Fruit fly (Drosophila melanogaster) Kc167 (cell line): Measurements from ENCODE around the gene CG17380.

Source experiments
- Myc ChIP-seq: fragments of >200 bp; optimal IDR thresholded peaks from 2 replicates; lab custom pipeline; 2017; ENCODE audit warnings: missing external identifiers
- Sin3A ChIP-seq: fragments of >200 bp; optimal IDR thresholded peaks from 2 replicates; lab custom pipeline; 2018; ENCODE audit warnings: missing external identifiers
- h ChIP-seq: fragments of >200 bp; optimal IDR thresholded peaks from 3 replicates; lab custom pipeline; 2018; ENCODE audit warnings: missing external identifiers
- insv ChIP-seq: fragments of >200 bp; optimal IDR thresholded peaks from 3 replicates; lab custom pipeline; 2018; ENCODE audit warnings: missing external identifiers
- psq ChIP-seq: fragments of >200 bp; optimal IDR thresholded peaks from 2 replicates; lab custom pipeline; 2017; ENCODE audit warnings: missing external identifiers
- ttk ChIP-seq: sonication (Bioruptor generic); optimal IDR thresholded peaks from 2 replicates; lab custom pipeline; 2017; ENCODE audit warnings: missing external identifiers

Gene CG17380

DNA sequence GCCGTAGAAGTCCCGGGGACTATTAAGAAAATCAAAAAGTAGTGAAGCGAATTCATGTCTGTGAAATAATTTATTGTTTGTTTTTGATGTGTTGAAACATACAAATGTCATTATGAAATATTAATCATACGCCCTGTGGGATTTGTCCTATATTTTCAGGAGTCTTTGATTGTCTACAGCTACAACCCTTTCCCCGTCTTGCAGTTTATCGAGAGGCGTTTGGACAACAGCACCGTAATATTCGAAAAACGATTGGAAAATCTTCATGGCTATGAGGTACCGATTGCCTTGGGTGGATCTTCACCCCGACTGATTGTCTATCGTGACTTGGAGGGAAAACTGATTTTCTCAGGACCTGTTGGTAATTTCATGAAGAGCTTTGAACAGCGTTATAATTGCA, at the start of gene CG17380:
Gene CG17380, minus strand, starts transcription at position 101 of the 400 bp plus-strand sequence.
- TF ChIP-seq insv (lab: Kevin White, UChicago) (no peak), ttk (lab: Kevin White, UChicago) (no peak), Myc (lab: Kevin White, UChicago) (no peak), h (no peak), Sin3A (lab: Kevin White, UChicago) (no peak), psq (lab: Kevin White, UChicago) (no peak)

DNA sequence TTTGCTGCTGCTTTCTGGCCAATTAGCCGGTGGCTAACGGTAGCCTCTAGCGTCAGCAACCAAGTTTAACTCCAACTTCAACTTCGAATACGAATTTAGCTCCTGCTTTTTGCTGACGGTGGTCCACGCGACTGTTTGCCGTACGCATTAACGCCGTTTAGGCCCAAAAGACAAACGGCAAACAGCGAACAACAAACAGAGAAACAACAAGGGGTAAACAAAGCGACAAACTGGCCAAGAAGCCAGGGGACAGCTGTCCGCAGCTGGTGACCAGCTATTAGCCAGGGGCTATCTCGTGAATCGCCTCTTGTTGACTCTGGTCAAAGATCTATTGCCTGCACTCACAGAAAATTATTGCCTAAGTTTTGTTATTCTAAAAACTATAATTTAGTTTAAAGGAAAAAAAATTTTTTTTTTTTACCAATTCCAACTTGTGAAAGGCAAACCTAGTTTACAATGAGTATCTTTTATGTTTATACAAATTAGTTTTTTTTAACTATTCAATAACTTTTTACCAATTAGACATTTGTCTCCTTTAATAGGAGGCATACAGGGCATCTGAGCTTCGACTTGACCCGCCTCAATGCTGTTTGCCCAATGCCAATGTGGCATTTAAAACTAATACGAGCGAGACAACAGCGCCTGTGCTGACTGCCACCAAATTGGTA, 41.9 kb upstream of the CG17380 start:
- TF ChIP-seq Myc (lab: Kevin White, UChicago) (no peak), ttk (lab: Kevin White, UChicago) (no peak), Sin3A (lab: Kevin White, UChicago) (no peak), psq (lab: Kevin White, UChicago) (no peak), insv (lab: Kevin White, UChicago) (no peak), h (no peak)

DNA sequence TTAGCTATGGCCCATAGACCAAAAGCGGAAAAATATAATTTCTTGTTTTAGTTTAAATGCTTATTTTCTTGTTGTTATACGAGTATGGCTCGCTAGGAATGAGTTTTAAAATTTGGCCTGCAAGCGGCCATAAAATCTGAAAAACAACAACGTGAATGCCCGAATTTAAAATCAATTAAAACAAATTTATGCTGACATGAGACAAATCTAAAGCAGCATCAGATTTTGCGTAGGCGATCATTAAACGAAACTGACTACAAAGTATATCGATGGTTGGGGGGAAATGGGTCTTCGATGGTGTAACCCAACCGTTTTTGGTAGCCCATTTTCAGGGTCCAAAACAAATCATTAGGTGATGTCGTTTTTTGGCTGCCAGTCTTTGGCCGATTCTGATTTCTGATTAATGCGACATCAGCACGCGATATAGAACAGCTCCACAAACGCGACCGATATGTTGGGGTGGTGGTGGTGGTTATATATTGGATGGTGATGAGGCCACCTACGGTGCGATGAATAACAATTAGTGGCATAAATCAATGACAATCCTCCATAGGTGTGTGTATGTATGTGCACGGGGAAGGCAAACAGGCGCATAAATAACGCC, 34.8 kb upstream of the CG17380 start:
- TF ChIP-seq Sin3A (lab: Kevin White, UChicago) (no peak), psq (lab: Kevin White, UChicago) (no peak), h (no peak), Myc (lab: Kevin White, UChicago) (no peak), insv (lab: Kevin White, UChicago) (no peak), ttk (lab: Kevin White, UChicago) (no peak)

DNA sequence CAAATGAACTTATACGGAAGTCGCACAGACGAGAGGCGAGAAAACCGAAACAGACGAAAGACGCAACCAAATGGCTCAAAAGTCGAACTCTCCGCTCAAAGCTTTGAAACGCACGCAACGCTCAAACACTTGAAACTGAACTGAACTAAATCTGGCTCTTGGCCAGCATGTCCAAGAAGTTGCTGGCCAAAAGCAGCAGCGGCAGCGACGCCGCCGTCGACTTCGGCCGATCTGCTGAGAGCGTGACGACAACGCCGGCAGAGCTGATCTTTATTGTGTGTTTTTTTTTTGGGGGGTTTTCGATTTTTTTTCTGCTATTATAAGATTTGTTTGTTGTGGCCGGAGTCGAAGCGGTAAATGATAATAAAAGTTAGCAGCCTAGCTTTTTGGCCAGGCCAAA, 27.8 kb upstream of the CG17380 start:
- TF ChIP-seq Sin3A (lab: Kevin White, UChicago) (no peak), Myc (lab: Kevin White, UChicago) (no peak), ttk (lab: Kevin White, UChicago) (no peak), h (no peak), psq (lab: Kevin White, UChicago) (no peak), insv (lab: Kevin White, UChicago) (no peak)

DNA sequence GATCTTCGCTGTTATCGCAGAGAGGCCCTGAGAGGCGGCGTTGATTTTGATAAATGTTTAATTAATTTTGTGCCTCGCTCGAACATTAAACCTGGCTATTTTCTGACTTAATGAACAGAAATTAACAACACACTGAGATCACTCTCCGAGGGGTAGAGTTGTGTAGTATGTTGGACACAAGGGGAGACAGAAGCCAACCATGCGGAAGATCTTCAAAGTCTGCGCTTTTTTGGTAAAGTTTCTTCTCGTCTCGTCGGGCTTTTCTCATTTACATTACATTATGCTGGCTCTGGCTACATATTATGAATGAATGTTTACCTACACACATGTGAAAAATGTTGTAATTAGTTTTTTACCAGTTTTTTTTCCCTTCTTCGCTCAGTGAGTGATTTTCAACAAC, 22.4 kb upstream of the CG17380 start, which contains the start of gene CG43694:
Gene CG43694, minus strand, starts transcription at position 101 of the 400 bp plus-strand sequence.
- TF ChIP-seq Myc (lab: Kevin White, UChicago) (no peak), Sin3A (lab: Kevin White, UChicago) (no peak)

DNA sequence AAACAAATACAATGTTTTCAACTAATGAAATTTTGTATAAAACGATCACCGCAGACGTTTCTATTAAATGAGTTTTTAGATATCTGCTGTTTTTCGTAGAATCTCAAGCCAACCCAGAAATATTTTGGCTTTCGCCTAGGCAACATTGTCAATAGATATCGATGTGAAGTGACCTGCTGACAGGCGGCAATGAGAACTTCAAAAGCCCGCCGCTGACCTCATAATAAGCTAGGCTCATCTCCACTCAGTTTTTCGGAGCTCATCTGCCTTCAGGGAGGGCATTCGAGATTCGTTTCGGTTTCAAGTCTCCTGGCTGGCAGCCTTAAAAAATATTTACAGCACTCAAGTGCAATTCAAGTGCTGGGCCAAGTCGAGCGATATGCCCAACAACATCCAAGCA, 21.6 kb upstream of the CG17380 start:
- TF ChIP-seq Sin3A (lab: Kevin White, UChicago) = no peak

DNA sequence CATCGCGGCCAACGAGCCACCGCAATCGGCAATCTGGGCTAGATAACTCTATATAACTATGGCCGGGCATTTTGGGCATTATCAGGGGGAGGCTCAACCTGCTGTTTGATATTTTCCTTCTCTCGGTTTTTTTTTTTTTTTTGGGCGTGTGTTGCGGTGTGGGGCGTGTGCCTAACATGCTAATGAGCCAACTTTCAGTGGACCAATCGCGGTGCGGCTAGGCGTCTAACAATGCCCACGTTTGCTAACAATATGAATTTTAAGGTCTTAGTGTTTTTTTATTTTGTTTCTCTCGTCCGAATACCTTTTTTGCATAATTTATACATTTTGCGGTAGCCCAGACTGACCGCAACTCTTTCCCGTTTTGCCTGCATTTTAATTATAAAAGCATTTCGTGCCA, 18.4 kb upstream of the CG17380 start:
- no peak for TF ChIP-seq h

DNA sequence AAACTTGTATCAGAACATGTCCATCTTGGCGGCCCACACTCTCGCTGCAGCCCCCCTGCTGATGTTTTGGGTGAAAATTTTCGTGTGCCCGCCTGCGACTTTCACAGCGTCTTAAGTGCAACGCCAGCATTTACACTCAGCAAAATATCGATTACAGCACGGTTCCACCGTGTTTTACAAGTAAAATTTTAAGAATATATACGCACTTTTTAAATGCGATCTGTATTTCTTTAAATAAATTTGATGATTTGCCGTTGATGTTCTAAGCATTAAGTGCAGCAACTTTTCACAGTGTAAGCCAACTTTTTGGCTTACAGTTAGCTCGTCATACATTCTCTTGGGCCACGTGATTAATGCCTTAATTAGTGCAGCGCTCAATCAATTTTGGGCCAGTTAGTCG, 14.1 kb upstream of the CG17380 start:
- TF ChIP-seq ttk (lab: Kevin White, UChicago) (no peak), Sin3A (lab: Kevin White, UChicago) (no peak), h (no peak), Myc (lab: Kevin White, UChicago) (no peak), insv (lab: Kevin White, UChicago) (no peak), psq (lab: Kevin White, UChicago) (no peak)

DNA sequence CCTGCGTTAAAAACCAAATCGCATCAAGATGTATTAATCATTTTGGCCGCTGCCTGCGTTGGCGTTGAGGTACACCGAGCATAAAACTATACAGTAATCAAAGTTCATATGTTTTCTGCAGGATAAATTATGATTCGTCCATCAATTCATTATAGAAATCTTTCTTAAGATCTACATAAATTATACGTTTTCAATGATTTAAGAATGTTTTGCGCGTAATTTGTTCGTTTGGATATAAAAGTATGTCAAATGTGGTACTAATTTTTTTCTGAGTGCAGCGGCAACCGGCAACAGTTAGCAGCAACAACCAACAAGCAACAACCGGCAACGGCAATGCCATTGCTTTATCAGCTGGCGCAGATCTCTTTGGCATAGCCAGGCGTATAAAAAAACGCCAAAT, 13.1 kb upstream of the CG17380 start:
- no peak for TF ChIP-seq Sin3A (lab: Kevin White, UChicago)
- TF ChIP-seq insv (lab: Kevin White, UChicago) = no peak
- no peak for TF ChIP-seq Myc (lab: Kevin White, UChicago)
- no peak for TF ChIP-seq h
- no peak for TF ChIP-seq ttk (lab: Kevin White, UChicago)
- no peak for TF ChIP-seq psq (lab: Kevin White, UChicago)

DNA sequence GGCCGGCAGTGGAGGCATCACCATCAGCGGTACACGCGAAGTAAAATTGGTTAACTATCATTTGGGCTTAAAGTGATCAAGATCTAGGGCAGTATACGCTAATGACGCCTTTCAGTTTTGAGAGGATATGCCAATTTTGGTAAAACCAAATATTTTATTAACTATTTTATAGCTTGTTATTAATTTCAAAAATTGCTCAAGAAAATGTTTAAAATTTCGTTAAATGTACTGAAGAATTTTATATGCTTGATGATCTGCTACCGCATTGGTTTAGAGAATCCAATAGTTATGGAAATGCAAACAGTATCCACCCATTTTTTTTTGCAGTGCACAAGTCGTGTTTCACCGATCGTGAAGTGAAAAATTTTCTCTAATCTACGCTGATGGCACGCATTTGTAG, 4.4 kb upstream of the CG17380 start:
- TF ChIP-seq psq (lab: Kevin White, UChicago) (no peak), Myc (lab: Kevin White, UChicago) (no peak), ttk (lab: Kevin White, UChicago) (no peak), h (no peak), Sin3A (lab: Kevin White, UChicago) (no peak), insv (lab: Kevin White, UChicago) (no peak)

DNA sequence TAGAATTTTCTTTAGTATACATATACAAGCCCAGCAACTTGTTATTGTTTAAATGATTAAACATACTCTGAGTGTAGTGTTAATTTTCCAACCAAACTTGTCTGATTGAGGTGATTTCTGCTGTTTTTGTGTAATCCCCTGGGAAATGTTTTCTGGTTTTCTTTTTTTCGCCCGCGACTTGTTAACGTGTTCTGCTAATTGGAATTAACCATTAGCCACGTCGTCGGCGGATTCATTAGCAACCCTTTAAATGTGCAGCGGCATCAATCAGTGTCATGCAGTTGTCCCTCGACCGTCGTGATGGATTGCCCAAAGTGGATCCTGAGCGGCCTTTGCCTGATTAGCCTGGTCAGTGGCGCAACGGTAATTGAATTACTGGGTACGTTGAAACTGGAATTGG, 1.7 kb upstream of the CG17380 start, which contains the start of gene Ir94e:
Gene Ir94e, plus strand, starts transcription at position 301 of the 400 bp plus-strand sequence.
- TF ChIP-seq Myc (lab: Kevin White, UChicago) (no peak), ttk (lab: Kevin White, UChicago) (no peak), h (no peak), Sin3A (lab: Kevin White, UChicago) (no peak), psq (lab: Kevin White, UChicago) (no peak), insv (lab: Kevin White, UChicago) (no peak)

DNA sequence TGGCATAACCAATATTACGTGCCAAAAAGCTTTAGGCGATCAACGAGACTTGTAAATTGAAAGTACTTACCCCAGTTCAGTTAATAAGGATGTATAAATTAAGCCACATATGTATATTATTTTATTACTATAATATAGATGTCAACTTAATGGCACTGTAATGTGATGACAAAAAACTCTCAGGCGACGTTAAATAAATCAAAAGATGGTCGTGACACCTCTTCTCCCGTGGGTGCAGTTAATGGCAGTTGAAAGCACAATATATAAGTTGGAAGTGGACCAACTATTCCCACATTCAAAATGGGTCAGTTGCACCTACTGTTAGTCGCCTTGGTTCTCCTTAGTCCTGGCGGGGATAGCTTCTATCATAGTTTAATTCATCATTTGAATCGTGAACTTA, 1.0 kb downstream of the CG17380 start, which contains the start of gene Ir94d:
Gene Ir94d, plus strand, starts transcription at position 301 of the 400 bp plus-strand sequence.
- TF ChIP-seq Sin3A (lab: Kevin White, UChicago) (no peak), Myc (lab: Kevin White, UChicago) (no peak), insv (lab: Kevin White, UChicago) (no peak), h (no peak)
